Worm (Caenorhabditis elegans) whole organism, L4 larva: ENCODE data around the gene eef-1A.2.

Experiments used
- D1046.2 ChIP-seq: fragments of 200-800 bp; sonication (Bioruptor generic); IDR thresholded peaks from 2 replicates; pipeline ENCODE4 v1.3.6; 2022; ENCODE audit warnings: missing genetic modification characterization, missing compliant biosample characterization
- F26F4.8 ChIP-seq: fragments of 200-800 bp; sonication (Bioruptor generic); conservative IDR thresholded peaks from 2 replicates; pipeline ENCODE4 v1.3.6; 2022; ENCODE audit warnings: missing genetic modification characterization, missing compliant biosample characterization
- F44E2.7 ChIP-seq: fragments of 200-800 bp; sonication (Bioruptor generic); IDR thresholded peaks from 2 replicates; pipeline ENCODE4 v2.1.2; 2022; ENCODE audit warnings: missing genetic modification characterization, missing compliant biosample characterization
- F49E8.2 ChIP-seq: sonication (generic microtip); optimal IDR thresholded peaks from 2 replicates; lab custom pipeline; 2016; ENCODE audit warnings: missing compliant biosample characterization, mild to moderate bottlenecking, missing genetic modification characterization, borderline replicate concordance
- R02D3.7 ChIP-seq: fragments of 150-350 bp; sonication (generic microtip); optimal IDR thresholded peaks from 3 replicates; lab custom pipeline; 2014; ENCODE audit warnings: missing biosample characterization, missing genetic modification characterization
- T26A8.4 ChIP-seq: fragments of 200-800 bp; sonication (Bioruptor generic); IDR thresholded peaks from 2 replicates; pipeline ENCODE4 v1.3.6; 2022; ENCODE audit warnings: missing genetic modification characterization, missing compliant biosample characterization
- ZK337.2 ChIP-seq: fragments of 200-800 bp; sonication (Bioruptor generic); IDR thresholded peaks from 2 replicates; pipeline ENCODE4 v1.3.6; 2022; ENCODE audit warnings: missing genetic modification reagents, missing genetic modification characterization, missing compliant biosample characterization
- ama-1 ChIP-seq: fragments of 150-350 bp; optimal IDR thresholded peaks from 2 replicates; lab custom pipeline; 2014; ENCODE audit warnings: inconsistent platforms, mixed read lengths
- arid-1 ChIP-seq: fragments of 200-800 bp; sonication (Bioruptor generic); conservative IDR thresholded peaks from 2 replicates; pipeline ENCODE4 v1.3.6; 2022; ENCODE audit warnings: missing genetic modification reagents, missing genetic modification characterization, missing compliant biosample characterization
- attf-4 ChIP-seq: sonication (generic microtip); optimal IDR thresholded peaks from 3 replicates; lab custom pipeline; 2017; ENCODE audit warnings: missing biosample characterization, missing genetic modification characterization
- ceh-20 ChIP-seq: fragments of 200-800 bp; sonication (Bioruptor generic); IDR thresholded peaks from 2 replicates; pipeline ENCODE4 v1.3.6; 2022; ENCODE audit warnings: missing genetic modification reagents, missing genetic modification characterization, missing compliant biosample characterization
- ceh-28 ChIP-seq: fragments of 150-350 bp; optimal IDR thresholded peaks from 2 replicates; lab custom pipeline; 2014; ENCODE audit warnings: missing biosample characterization, missing genetic modification reagents, missing genetic modification characterization
- ceh-82 ChIP-seq: sonication (generic microtip); optimal IDR thresholded peaks from 2 replicates; lab custom pipeline; 2017; ENCODE audit warnings: missing biosample characterization, missing genetic modification characterization
- cey-2 ChIP-seq: sonication (generic microtip); optimal IDR thresholded peaks from 3 replicates; lab custom pipeline; 2017; ENCODE audit warnings: missing genetic modification characterization, mild to moderate bottlenecking, missing compliant biosample characterization, antibody characterized with exemption, borderline replicate concordance; ENCODE audit not compliant: insufficient read depth
- daf-12 ChIP-seq: fragments of 150-350 bp; optimal IDR thresholded peaks from 2 replicates; lab custom pipeline; 2014; ENCODE audit warnings: missing biosample characterization, missing genetic modification reagents, missing genetic modification characterization
- daf-16 ChIP-seq, 3 experiments: sonication (generic microtip); optimal IDR thresholded peaks; 2 replicates each; lab custom pipeline; 2016 to 2017; ENCODE audit warnings: missing genetic modification characterization in 3 of 3, missing genetic modification reagents in 3 of 3, mild to moderate bottlenecking in 2 of 3, missing compliant biosample characterization in 2 of 3, missing biosample characterization in 1 of 3, moderate library complexity in 1 of 3
- dmd-8 ChIP-seq: fragments of 200-800 bp; sonication (Bioruptor generic); IDR thresholded peaks from 2 replicates; pipeline ENCODE4 v1.3.6; 2022; ENCODE audit warnings: missing genetic modification characterization, missing compliant biosample characterization
- dmd-9 ChIP-seq: fragments of 200-800 bp; sonication (Bioruptor generic); IDR thresholded peaks from 2 replicates; pipeline ENCODE4 v1.3.6; 2022; ENCODE audit warnings: missing genetic modification reagents, missing genetic modification characterization, missing compliant biosample characterization
- dpl-1 ChIP-seq: fragments of 150-350 bp; optimal IDR thresholded peaks from 2 replicates; lab custom pipeline; 2014; ENCODE audit warnings: missing biosample characterization, missing genetic modification reagents, missing genetic modification characterization
- duxl-1 ChIP-seq: sonication (generic microtip); optimal IDR thresholded peaks from 2 replicates; lab custom pipeline; 2016; ENCODE audit warnings: mild to moderate bottlenecking, missing genetic modification characterization, moderate library complexity, missing compliant biosample characterization; ENCODE audit not compliant: poor library complexity
- egl-27 ChIP-seq: sonication (generic microtip); optimal IDR thresholded peaks from 3 replicates; lab custom pipeline; 2017; ENCODE audit warnings: missing biosample characterization, missing genetic modification reagents, missing genetic modification characterization
- fkh-10 ChIP-seq: fragments of 150-350 bp; optimal IDR thresholded peaks from 2 replicates; lab custom pipeline; 2014; ENCODE audit warnings: missing biosample characterization, missing genetic modification reagents, missing genetic modification characterization
- fos-1 ChIP-seq: fragments of 150-350 bp; optimal IDR thresholded peaks from 2 replicates; lab custom pipeline; 2014; ENCODE audit warnings: missing biosample characterization, missing genetic modification characterization
- hlh-11 ChIP-seq: fragments of 200-800 bp; sonication (Bioruptor generic); optimal IDR thresholded peaks from 2 replicates; lab custom pipeline; 2018; ENCODE audit warnings: mild to moderate bottlenecking, missing genetic modification characterization, missing compliant biosample characterization
- hlh-30 ChIP-seq: sonication (generic microtip); optimal IDR thresholded peaks from 2 replicates; lab custom pipeline; 2017; ENCODE audit warnings: antibody characterized with exemption, mild to moderate bottlenecking, missing genetic modification characterization, missing compliant biosample characterization; ENCODE audit not compliant: insufficient read depth
- lim-7 ChIP-seq: fragments of 200-800 bp; sonication (Bioruptor generic); IDR thresholded peaks from 2 replicates; pipeline ENCODE4 v1.3.6; 2022; ENCODE audit warnings: missing genetic modification characterization, missing compliant biosample characterization
- lin-29 ChIP-seq: fragments of 200-800 bp; sonication (Bioruptor generic); IDR thresholded peaks from 2 replicates; pipeline ENCODE4 v1.3.6; 2022; ENCODE audit warnings: missing genetic modification reagents, missing genetic modification characterization, missing compliant biosample characterization
- lin-38 ChIP-seq: fragments of 200-800 bp; sonication (Bioruptor generic); IDR thresholded peaks from 2 replicates; pipeline ENCODE4 v1.3.6; 2022; ENCODE audit warnings: missing genetic modification reagents, missing genetic modification characterization, missing compliant biosample characterization
- lin-39 ChIP-seq: fragments of 150-350 bp; optimal IDR thresholded peaks from 2 replicates; lab custom pipeline; 2014; ENCODE audit warnings: missing biosample characterization, missing genetic modification reagents, missing genetic modification characterization
- lir-3 ChIP-seq: sonication (generic microtip); optimal IDR thresholded peaks from 2 replicates; lab custom pipeline; 2016; ENCODE audit warnings: mild to moderate bottlenecking, missing genetic modification characterization, missing compliant biosample characterization
- lsy-2 ChIP-seq, 2 experiments: fragments of 150-350 bp in 1 of 2; sonication (generic microtip) in 1 of 2; optimal IDR thresholded peaks; 2 replicates each; lab custom pipeline; 2014 to 2017; ENCODE audit warnings: missing biosample characterization in 2 of 2, missing genetic modification characterization in 2 of 2
- madf-5 ChIP-seq, 2 experiments: fragments of 200-800 bp; sonication (Bioruptor generic); IDR thresholded peaks; 2 replicates each; pipeline ENCODE4 v1.3.6; 2022; ENCODE audit warnings: missing compliant biosample characterization in 2 of 2, missing genetic modification characterization in 2 of 2
- madf-9 ChIP-seq: fragments of 200-800 bp; sonication (Bioruptor generic); conservative IDR thresholded peaks from 2 replicates; pipeline ENCODE4 v1.3.6; 2022; ENCODE audit warnings: missing genetic modification reagents, missing genetic modification characterization, missing compliant biosample characterization
- mdl-1 ChIP-seq, 2 experiments: fragments of 150-350 bp in 1 of 2; sonication (generic microtip) in 1 of 2; optimal IDR thresholded peaks; 2 replicates each; lab custom pipeline; 2014 to 2017; ENCODE audit warnings: missing biosample characterization in 2 of 2, missing genetic modification characterization in 2 of 2
- mes-2 ChIP-seq: sonication (generic microtip); optimal IDR thresholded peaks from 2 replicates; lab custom pipeline; 2016; ENCODE audit warnings: missing genotype, mild to moderate bottlenecking, missing genetic modification characterization, missing compliant biosample characterization; ENCODE audit not compliant: poor library complexity, severe bottlenecking
- nhr-102 ChIP-seq: sonication (generic microtip); optimal IDR thresholded peaks from 2 replicates; lab custom pipeline; 2016; ENCODE audit warnings: mild to moderate bottlenecking, missing genetic modification characterization, moderate library complexity, missing compliant biosample characterization
- nhr-76 ChIP-seq: fragments of 150-350 bp; optimal IDR thresholded peaks from 2 replicates; lab custom pipeline; 2014; ENCODE audit warnings: missing biosample characterization, missing genetic modification characterization
- pha-4 ChIP-seq, 2 experiments: fragments of 150-350 bp in 1 of 2; fragments of 200-800 bp in 1 of 2; sonication (Bioruptor generic) in 1 of 2; IDR thresholded peaks in 1 of 2; optimal IDR thresholded peaks in 1 of 2; 2 replicates each; pipeline versions ENCODE4 v1.3.6 to Lab custom; 2014 to 2022; ENCODE audit warnings: missing genetic modification characterization in 2 of 2, missing genetic modification reagents in 2 of 2, missing biosample characterization in 1 of 2, missing compliant biosample characterization in 1 of 2
- php-3 ChIP-seq: fragments of 200-800 bp; sonication (Bioruptor generic); IDR thresholded peaks from 2 replicates; pipeline ENCODE4 v1.3.6; 2022; ENCODE audit warnings: missing genetic modification reagents, missing genetic modification characterization, missing compliant biosample characterization
- rbr-2 ChIP-seq: sonication (generic microtip); optimal IDR thresholded peaks from 2 replicates; lab custom pipeline; 2016; ENCODE audit warnings: missing genotype, missing genetic modification characterization, missing compliant biosample characterization
- skn-1 ChIP-seq: fragments of 150-350 bp; optimal IDR thresholded peaks from 2 replicates; lab custom pipeline; 2014; ENCODE audit warnings: missing biosample characterization, missing genetic modification characterization
- snpc-4 ChIP-seq: fragments of 150-350 bp; optimal IDR thresholded peaks from 2 replicates; lab custom pipeline; 2014; ENCODE audit warnings: missing biosample characterization, missing genetic modification characterization
- tag-97 ChIP-seq: fragments of 200-800 bp; sonication (Bioruptor generic); IDR thresholded peaks from 2 replicates; pipeline ENCODE4 v1.3.6; 2022; ENCODE audit warnings: missing genetic modification characterization, missing compliant biosample characterization
- tra-1 ChIP-seq: fragments of 200-800 bp; sonication (Bioruptor generic); IDR thresholded peaks from 2 replicates; pipeline ENCODE4 v1.3.6; 2022; ENCODE audit warnings: missing genetic modification reagents, missing genetic modification characterization, missing compliant biosample characterization
- unc-39 ChIP-seq: sonication (generic microtip); optimal IDR thresholded peaks from 2 replicates; lab custom pipeline; 2017; ENCODE audit warnings: missing biosample characterization, missing genetic modification characterization
- zag-1 ChIP-seq: fragments of 150-350 bp; optimal IDR thresholded peaks from 2 replicates; lab custom pipeline; 2014; ENCODE audit warnings: missing biosample characterization, missing genetic modification characterization
- ztf-11 ChIP-seq: fragments of 150-350 bp; optimal IDR thresholded peaks from 2 replicates; lab custom pipeline; 2014; ENCODE audit warnings: missing biosample characterization, missing genetic modification characterization

The eef-1A.2 gene

ce11 chrX:7808388-7808787 lies 15.1 kb upstream of the eef-1A.2 start:
- TF ChIP-seq ceh-28 (tag; lab: Kevin White, UChicago) (peak; percentile 65), daf-16 (GFP tag; optimal IDR thresholded peaks at IDR 0.05; lab: Kevin White, UChicago) (peak in 1 of 2 experiments; percentile 54), daf-16 (tag; optimal IDR thresholded peaks at IDR 0.05; lab: Kevin White, UChicago) (peak; percentile 89), hlh-30 (peak; percentile 7), T26A8.4 (GFP tag; lab: Robert Waterston, UW) (no peak)

- TF ChIP-seq pha-4 (GFP tag; IDR thresholded peaks at IDR 0.05; lab: Robert Waterston, UW) (no peak), pha-4 (tag; optimal IDR thresholded peaks at IDR 0.05; lab: Kevin White, UChicago) (peak; percentile 53), dmd-9 (GFP tag; lab: Robert Waterston, UW) (no peak), ZK337.2 (GFP tag; lab: Robert Waterston, UW) (no peak), R02D3.7 (no peak), php-3 (GFP tag; lab: Robert Waterston, UW) (no peak), zag-1 (tag; lab: Kevin White, UChicago) (no peak), lin-38 (GFP tag; lab: Robert Waterston, UW) (no peak), duxl-1 (tag; lab: Kevin White, UChicago) (no peak), fkh-10 (GFP tag; lab: Kevin White, UChicago) (no peak), unc-39 (tag; lab: Kevin White, UChicago) (no peak), ceh-82 (tag; lab: Kevin White, UChicago) (no peak), madf-5 (GFP tag; IDR thresholded peaks at IDR 0.05; lab: Robert Waterston, UW) (no peak), lsy-2 (tag; optimal IDR thresholded peaks at IDR 0.05; lab: Kevin White, UChicago) (peak; percentile 40 to 62), D1046.2 (GFP tag; lab: Robert Waterston, UW) (no peak), mdl-1 (tag; optimal IDR thresholded peaks at IDR 0.05; lab: Kevin White, UChicago) (peak in 1 of 2 experiments; percentile 76), attf-4 (tag; lab: Kevin White, UChicago) (no peak), lin-29 (no peak), dpl-1 (GFP tag; lab: Kevin White, UChicago) (peak; percentile 24), arid-1 (no peak), tag-97 (GFP tag; lab: Robert Waterston, UW) (no peak), madf-9 (GFP tag; lab: Robert Waterston, UW) (no peak), F44E2.7 (GFP tag; lab: Robert Waterston, UW) (no peak), lir-3 (tag; lab: Kevin White, UChicago) (no peak), nhr-102 (tag; lab: Kevin White, UChicago) (no peak), tra-1 (GFP tag; lab: Robert Waterston, UW) (no peak), egl-27 (tag; lab: Kevin White, UChicago) (no peak), skn-1 (tag; lab: Kevin White, UChicago) (no peak), daf-12 (tag; lab: Kevin White, UChicago) (no peak), mes-2 (peak; percentile 70), F26F4.8 (no peak), ama-1 (lab: Kevin White, UChicago) (no peak), hlh-11 (peak; percentile 64), lim-7 (GFP tag; lab: Robert Waterston, UW) (no peak), F49E8.2 (tag; lab: Kevin White, UChicago) (no peak), ceh-20 (GFP tag; lab: Robert Waterston, UW) (no peak), fos-1 (tag; lab: Kevin White, UChicago) (no peak), dmd-8 (GFP tag; lab: Robert Waterston, UW) (no peak), ztf-11 (tag; lab: Kevin White, UChicago) (no peak), rbr-2 (tag; lab: Kevin White, UChicago) (peak; percentile 49), nhr-76 (tag; lab: Kevin White, UChicago) (no peak), cey-2 (no peak), lin-39 (tag; lab: Kevin White, UChicago) (no peak), snpc-4 (no peak)
Measured at ce11 chrX:7809352-7810196, 13.9 kb upstream of the eef-1A.2 start.
